Fruit fly (Drosophila melanogaster) whole organism, embryonic: Measurements from ENCODE around the gene Caper.

ENCODE experiments used
- ATbp ChIP-seq: fragments of 200-800 bp; sonication (Bioruptor generic); optimal IDR thresholded peaks from 2 replicates; lab custom pipeline; 2017; ENCODE audit warnings: missing biosample characterization, mild to moderate bottlenecking, missing genetic modification characterization, missing genetic modification reagents
- CG10462 ChIP-seq: fragments of 200-800 bp; sonication (Bioruptor generic); optimal IDR thresholded peaks from 2 replicates; lab custom pipeline; 2016; ENCODE audit warnings: missing biosample characterization, missing genetic modification characterization
- CG10979 ChIP-seq: fragments of 200-800 bp; sonication (Bioruptor generic); optimal IDR thresholded peaks from 2 replicates; lab custom pipeline; 2018; ENCODE audit warnings: missing biosample characterization, mild to moderate bottlenecking, missing genetic modification characterization, moderate library complexity
- CG11723 ChIP-seq: fragments of 200-800 bp; sonication (Bioruptor generic); optimal IDR thresholded peaks from 2 replicates; lab custom pipeline; 2017; ENCODE audit warnings: missing biosample characterization, mild to moderate bottlenecking, missing genetic modification characterization
- CG12155 ChIP-seq: fragments of 200-800 bp; sonication (Bioruptor generic); optimal IDR thresholded peaks from 3 replicates; lab custom pipeline; 2016; ENCODE audit warnings: missing biosample characterization, missing genetic modification characterization
- CG12659 ChIP-seq: fragments of 200-800 bp; sonication (Bioruptor generic); optimal IDR thresholded peaks from 3 replicates; lab custom pipeline; 2017; ENCODE audit warnings: mild to moderate bottlenecking, missing biosample characterization, missing genetic modification reagents, missing genetic modification characterization
- CG12769 ChIP-seq: fragments of 200-800 bp; sonication (Bioruptor generic); optimal IDR thresholded peaks from 2 replicates; lab custom pipeline; 2019; ENCODE audit warnings: missing biosample characterization, mild to moderate bottlenecking, missing genetic modification characterization, moderate library complexity
- CG15269 ChIP-seq: fragments of 200-800 bp; sonication (Bioruptor generic); optimal IDR thresholded peaks from 2 replicates; lab custom pipeline; 2018; ENCODE audit warnings: missing biosample characterization, mild to moderate bottlenecking, missing genetic modification characterization, moderate library complexity
- CG15514 ChIP-seq: fragments of 200-800 bp; sonication (Bioruptor generic); optimal IDR thresholded peaks from 3 replicates; lab custom pipeline; 2017; ENCODE audit warnings: missing biosample characterization, missing genetic modification characterization, mild to moderate bottlenecking, moderate library complexity, missing genetic modification reagents
- CG16779 ChIP-seq: fragments of 200-800 bp; sonication (Bioruptor generic); IDR thresholded peaks from 2 replicates; pipeline ENCODE4 v1.3.6; 2022; ENCODE audit warnings: missing biosample characterization, missing genetic modification characterization
- CG17359 ChIP-seq: fragments of 200-800 bp; sonication (Bioruptor generic); optimal IDR thresholded peaks from 3 replicates; lab custom pipeline; 2018; ENCODE audit warnings: missing biosample characterization, mild to moderate bottlenecking, missing genetic modification characterization, moderate library complexity
- CG2116 ChIP-seq: fragments of 200-800 bp; sonication (Bioruptor generic); optimal IDR thresholded peaks from 3 replicates; lab custom pipeline; 2018; ENCODE audit warnings: missing biosample characterization, mild to moderate bottlenecking, missing genetic modification characterization
- CG2120 ChIP-seq: fragments of 200-800 bp; sonication (Bioruptor generic); optimal IDR thresholded peaks from 3 replicates; lab custom pipeline; 2016; ENCODE audit warnings: missing biosample characterization, missing genetic modification characterization
- CG32532 ChIP-seq: fragments of 200-800 bp; sonication (Bioruptor generic); IDR thresholded peaks from 2 replicates; pipeline ENCODE4 v1.3.6; 2022; ENCODE audit warnings: missing biosample characterization, missing genetic modification characterization
- CG34422 ChIP-seq: fragments of 200-800 bp; sonication (Bioruptor generic); IDR thresholded peaks from 3 replicates; pipeline ENCODE4 v1.3.6; 2022; ENCODE audit warnings: missing biosample characterization, missing genetic modification characterization
- CG4820 ChIP-seq: fragments of 200-800 bp; sonication (Bioruptor generic); optimal IDR thresholded peaks from 3 replicates; lab custom pipeline; 2016; ENCODE audit warnings: missing biosample characterization, missing genetic modification characterization
- CG6854 ChIP-seq: fragments of 200-800 bp; sonication (Bioruptor generic); optimal IDR thresholded peaks from 3 replicates; lab custom pipeline; 2017; ENCODE audit warnings: missing biosample characterization, mild to moderate bottlenecking, missing genetic modification characterization
- CG7556 ChIP-seq: fragments of 200-800 bp; sonication (Bioruptor generic); optimal IDR thresholded peaks from 2 replicates; lab custom pipeline; 2017; ENCODE audit warnings: missing biosample characterization, mild to moderate bottlenecking, missing genetic modification characterization
- CG8281 ChIP-seq: fragments of 200-800 bp; sonication (Bioruptor generic); optimal IDR thresholded peaks from 2 replicates; lab custom pipeline; 2018; ENCODE audit warnings: missing biosample characterization, mild to moderate bottlenecking, missing genetic modification characterization, moderate library complexity
- CG9437 ChIP-seq: fragments of 200-800 bp; sonication (Bioruptor generic); optimal IDR thresholded peaks from 2 replicates; lab custom pipeline; 2018; ENCODE audit warnings: missing biosample characterization, mild to moderate bottlenecking, missing genetic modification characterization
- CoRest ChIP-seq: fragments of 200-800 bp; sonication (Bioruptor generic); optimal IDR thresholded peaks from 3 replicates; lab custom pipeline; 2018; ENCODE audit warnings: missing biosample characterization, mild to moderate bottlenecking, missing genetic modification characterization, moderate library complexity
- D19B ChIP-seq: fragments of 200-800 bp; sonication (Bioruptor generic); optimal IDR thresholded peaks from 2 replicates; lab custom pipeline; 2017; ENCODE audit warnings: missing biosample characterization, mild to moderate bottlenecking, missing genetic modification characterization
- Dip2 ChIP-seq: fragments of 200-800 bp; sonication (Bioruptor generic); IDR thresholded peaks from 2 replicates; pipeline ENCODE4 v1.3.6; 2022; ENCODE audit warnings: missing biosample characterization, missing genetic modification characterization
- Hey ChIP-seq: fragments of 200-800 bp; sonication (Bioruptor generic); optimal IDR thresholded peaks from 3 replicates; lab custom pipeline; 2018; ENCODE audit warnings: missing biosample characterization, mild to moderate bottlenecking, missing genetic modification characterization
- Hr39 ChIP-seq: fragments of >200 bp; optimal IDR thresholded peaks from 2 replicates; lab custom pipeline; 2017
- Lpt ChIP-seq: fragments of >200 bp; optimal IDR thresholded peaks from 2 replicates; lab custom pipeline; 2018; ENCODE audit warnings: missing biosample characterization, missing genetic modification characterization
- Max ChIP-seq: fragments of 200-800 bp; sonication (Bioruptor generic); optimal IDR thresholded peaks from 2 replicates; lab custom pipeline; 2016; ENCODE audit warnings: missing biosample characterization, mild to moderate bottlenecking, missing genetic modification characterization
- NK7.1 ChIP-seq: fragments of 200-800 bp; sonication (Bioruptor generic); optimal IDR thresholded peaks from 3 replicates; lab custom pipeline; 2016; ENCODE audit warnings: missing biosample characterization, missing genetic modification characterization
- Nf-YB ChIP-seq: fragments of 200-800 bp; sonication (Bioruptor generic); optimal IDR thresholded peaks from 3 replicates; lab custom pipeline; 2019; ENCODE audit warnings: missing biosample characterization, mild to moderate bottlenecking, missing genetic modification characterization, moderate library complexity
- Nf-YC ChIP-seq: fragments of 200-800 bp; optimal IDR thresholded peaks from 3 replicates; lab custom pipeline; 2019; ENCODE audit warnings: missing biosample characterization, mild to moderate bottlenecking, missing genetic modification characterization, moderate library complexity
- Poxn ChIP-seq: fragments of 200-800 bp; sonication (Bioruptor generic); IDR thresholded peaks from 2 replicates; pipeline ENCODE4 v1.3.6; 2022; ENCODE audit warnings: missing biosample characterization, missing genetic modification characterization
- ato ChIP-seq: fragments of 200-800 bp; sonication (Bioruptor generic); IDR thresholded peaks from 2 replicates; pipeline ENCODE4 v1.3.6; 2022; ENCODE audit warnings: missing biosample characterization, missing genetic modification characterization; ENCODE audit not compliant: partially characterized antibody
- az2 ChIP-seq: fragments of 200-800 bp; sonication (Bioruptor generic); optimal IDR thresholded peaks from 3 replicates; lab custom pipeline; 2016; ENCODE audit warnings: missing biosample characterization, missing genetic modification characterization
- bbx ChIP-seq: fragments of 200-800 bp; sonication (Bioruptor generic); IDR thresholded peaks from 2 replicates; pipeline ENCODE4 v1.3.6; 2022; ENCODE audit warnings: missing biosample characterization, missing genetic modification characterization; ENCODE audit not compliant: partially characterized antibody
- caup ChIP-seq: fragments of 200-800 bp; sonication (Bioruptor generic); optimal IDR thresholded peaks from 3 replicates; lab custom pipeline; 2017; ENCODE audit warnings: missing biosample characterization, mild to moderate bottlenecking, missing genetic modification characterization, moderate library complexity; ENCODE audit not compliant: severe bottlenecking
- cg ChIP-seq: fragments of 200-800 bp; sonication (Bioruptor generic); optimal IDR thresholded peaks from 3 replicates; lab custom pipeline; 2019; ENCODE audit warnings: missing biosample characterization, mild to moderate bottlenecking, missing genetic modification characterization, moderate library complexity
- corto ChIP-seq: fragments of 200-800 bp; sonication (Bioruptor generic); optimal IDR thresholded peaks from 2 replicates; lab custom pipeline; 2016; ENCODE audit warnings: missing biosample characterization, mild to moderate bottlenecking, missing genetic modification characterization, moderate library complexity
- dimm ChIP-seq: fragments of 200-800 bp; sonication (Bioruptor generic); IDR thresholded peaks from 2 replicates; pipeline ENCODE4 v1.3.6; 2022; ENCODE audit warnings: missing biosample characterization, missing genetic modification characterization
- grau ChIP-seq: fragments of 200-800 bp; optimal IDR thresholded peaks from 3 replicates; lab custom pipeline; 2019; ENCODE audit warnings: missing biosample characterization, mild to moderate bottlenecking, missing genetic modification characterization, moderate library complexity
- her ChIP-seq: fragments of 200-800 bp; sonication (Bioruptor generic); optimal IDR thresholded peaks from 2 replicates; lab custom pipeline; 2016; ENCODE audit warnings: missing biosample characterization, missing genetic modification characterization
- ind ChIP-seq: fragments of 200-800 bp; sonication (Bioruptor generic); optimal IDR thresholded peaks from 3 replicates; lab custom pipeline; 2016; ENCODE audit warnings: missing biosample characterization, missing genetic modification characterization
- p53 ChIP-seq: fragments of 200-800 bp; sonication (Bioruptor generic); optimal IDR thresholded peaks from 2 replicates; lab custom pipeline; 2016; ENCODE audit warnings: missing biosample characterization, missing genetic modification characterization
- pan ChIP-seq, 4 experiments: fragments of >200 bp in 3 of 4; fragments of 200-800 bp in 1 of 4; sonication (Bioruptor generic) in 1 of 4; optimal IDR thresholded peaks in 3 of 4; IDR thresholded peaks in 1 of 4; 2 replicates each; pipeline versions ENCODE4 v1.3.6 to Lab custom; 2017 to 2022; ENCODE audit warnings: missing biosample characterization in 2 of 4, missing genetic modification characterization in 2 of 4, mixed read lengths in 1 of 4
- pita ChIP-seq: fragments of 200-800 bp; sonication (Bioruptor generic); optimal IDR thresholded peaks from 2 replicates; lab custom pipeline; 2017; ENCODE audit warnings: missing biosample characterization, mild to moderate bottlenecking, missing genetic modification characterization
- sens-2 ChIP-seq: fragments of 200-800 bp; sonication (Bioruptor generic); IDR thresholded peaks from 2 replicates; pipeline ENCODE4 v1.3.6; 2022; ENCODE audit warnings: missing biosample characterization, missing genetic modification characterization
- tup ChIP-seq: fragments of 200-800 bp; sonication (Bioruptor generic); optimal IDR thresholded peaks from 2 replicates; lab custom pipeline; 2016; ENCODE audit warnings: missing biosample characterization, mild to moderate bottlenecking, missing genetic modification characterization, moderate library complexity
- vvl ChIP-seq: fragments of 200-800 bp; sonication (Bioruptor generic); IDR thresholded peaks from 2 replicates; pipeline ENCODE4 v1.3.6; 2022; ENCODE audit warnings: missing biosample characterization, missing genetic modification characterization
- wor ChIP-seq: fragments of 200-800 bp; sonication (Bioruptor generic); IDR thresholded peaks from 2 replicates; pipeline ENCODE4 v1.3.6; 2022; ENCODE audit warnings: missing biosample characterization, missing genetic modification characterization
- z ChIP-seq: fragments of 200-800 bp; sonication (Bioruptor generic); IDR thresholded peaks from 3 replicates; pipeline ENCODE4 v1.3.6; 2022; ENCODE audit warnings: missing biosample characterization, missing genetic modification characterization

Gene Caper

dm6 chr2L:7023614-7024259, 8.8 kb upstream of the Caper start, which contains the start of gene Gart (continued):
- TF ChIP-seq CG9437 = peak; percentile 24
- TF ChIP-seq Nf-YC = no peak
- TF ChIP-seq D19B (GFP tag; lab: Kevin White, UChicago) = peak; percentile 45
- peak; percentile 50 for TF ChIP-seq CG10462 (GFP tag; lab: Kevin White, UChicago)
- TF ChIP-seq CG17359 (tag; lab: Kevin White, UChicago) = peak; percentile 16
- no peak for TF ChIP-seq pan (optimal IDR thresholded peaks at IDR 0.05; lab: Kevin White, UChicago)
- peak in 1 of 2 experiments; percentile 28 for TF ChIP-seq pan (GFP tag; optimal IDR thresholded peaks at IDR 0.05 in 1 of 2, IDR thresholded peaks at IDR 0.05 in 1 of 2)
- no peak for TF ChIP-seq pita (GFP tag; lab: Kevin White, UChicago)
- TF ChIP-seq vvl (GFP tag; lab: Robert Waterston, UW) = peak; percentile 71; the same call in 1 of the 2 replicates
- no peak for TF ChIP-seq ind (GFP tag; lab: Kevin White, UChicago)
- TF ChIP-seq Poxn (GFP tag; lab: Robert Waterston, UW) = no peak
- peak; percentile 68 for TF ChIP-seq her (GFP tag; lab: Kevin White, UChicago)
- peak; percentile 76 for TF ChIP-seq CG12659 (GFP tag; lab: Kevin White, UChicago)
- TF ChIP-seq CG10979 (tag; lab: Kevin White, UChicago) = peak; percentile 54
- no peak for TF ChIP-seq bbx (GFP tag; lab: Robert Waterston, UW)
- peak; percentile 27 for TF ChIP-seq Max (GFP tag; lab: Kevin White, UChicago)
- no peak for TF ChIP-seq CG16779
- TF ChIP-seq ATbp (GFP tag; lab: Kevin White, UChicago) = peak; percentile 73
- no peak for TF ChIP-seq p53 (GFP tag; lab: Kevin White, UChicago)
- TF ChIP-seq CG7556 (GFP tag; lab: Kevin White, UChicago) = peak; percentile 75
- TF ChIP-seq dimm = no peak
- no peak for TF ChIP-seq Hr39 (lab: Kevin White, UChicago)
- no peak for TF ChIP-seq CG11723 (GFP tag; lab: Kevin White, UChicago)
- no peak for TF ChIP-seq Hey
- no peak for TF ChIP-seq CG6854 (GFP tag; lab: Kevin White, UChicago)
- no peak for TF ChIP-seq sens-2 (GFP tag; lab: Robert Waterston, UW)
- TF ChIP-seq Nf-YB (GFP tag; lab: Kevin White, UChicago) = peak; percentile 65
- TF ChIP-seq CG15514 = no peak
- TF ChIP-seq az2 (GFP tag; lab: Kevin White, UChicago) = peak; percentile 57
- no peak for TF ChIP-seq Lpt (GFP tag; lab: Kevin White, UChicago)
- TF ChIP-seq CG4820 = peak; percentile 59
- TF ChIP-seq ato (GFP tag; lab: Robert Waterston, UW) = no peak
- TF ChIP-seq Dip2 (GFP tag; lab: Robert Waterston, UW) = no peak
- peak; percentile 70 for TF ChIP-seq corto
- TF ChIP-seq CG32532 (GFP tag; lab: Robert Waterston, UW) = no peak; the same call in 1 of the 2 replicates
- peak; percentile 60 for TF ChIP-seq CG12155 (GFP tag; lab: Kevin White, UChicago)
- TF ChIP-seq CG15269 (tag; lab: Kevin White, UChicago) = peak; percentile 71
- peak; percentile 10 for TF ChIP-seq CG2116
- no peak for TF ChIP-seq z (GFP tag; lab: Robert Waterston, UW)
- no peak for TF ChIP-seq CG8281 (tag; lab: Kevin White, UChicago)
- TF ChIP-seq NK7.1 (GFP tag; lab: Kevin White, UChicago) = no peak
- peak; percentile 43 for TF ChIP-seq cg (GFP tag; lab: Kevin White, UChicago)
- no peak for TF ChIP-seq CG34422 (GFP tag; lab: Robert Waterston, UW)
- TF ChIP-seq wor (GFP tag; lab: Robert Waterston, UW) = no peak; the same call in 1 of the 2 replicates
- peak; percentile 72 for TF ChIP-seq grau (tag; lab: Kevin White, UChicago)
- peak; percentile 24 for TF ChIP-seq tup (GFP tag; lab: Kevin White, UChicago)
- peak; percentile 89 for TF ChIP-seq CG2120 (GFP tag; lab: Kevin White, UChicago)
- peak; percentile 86 for TF ChIP-seq CG12769 (tag; lab: Kevin White, UChicago)
- peak; percentile 68 for TF ChIP-seq CoRest (tag; lab: Kevin White, UChicago)
- peak; percentile 71 for TF ChIP-seq caup (GFP tag; lab: Kevin White, UChicago)
